Worm (Caenorhabditis elegans): ENCODE data around the gene C56G2.15.

C56G2.15 gene

ce11 chrIII:6367712-6368111 lies at the start of gene C56G2.15, which contains the start of gene thoc-2:
C56G2.15 (minus strand) TSS chrIII:6367899.
thoc-2 (plus strand) TSS chrIII:6368042.
- TF ChIP-seq ahr-1 (tag; optimal IDR thresholded peaks at IDR 0.05), result no peak
- TF ChIP-seq ceh-31 (tag; optimal IDR thresholded peaks at IDR 0.05), result peak; percentile 51
- TF ChIP-seq hlh-6 (tag; optimal IDR thresholded peaks at IDR 0.05), result no peak
- no peak for TF ChIP-seq unc-55 (GFP tag; optimal IDR thresholded peaks at IDR 0.05)
- TF ChIP-seq madf-2 (tag; optimal IDR thresholded peaks at IDR 0.05), result no peak
- TF ChIP-seq tbx-7 (tag; optimal IDR thresholded peaks at IDR 0.05), result no peak
- no peak for TF ChIP-seq zip-5 (tag; optimal IDR thresholded peaks at IDR 0.05)
- TF ChIP-seq ceh-14 (tag; optimal IDR thresholded peaks at IDR 0.05), result no peak
- no peak for TF ChIP-seq ceh-45 (GFP tag; IDR thresholded peaks at IDR 0.05)
- TF ChIP-seq hlh-13 (GFP tag; optimal IDR thresholded peaks at IDR 0.05), result no peak
- TF ChIP-seq ceh-9 (tag; optimal IDR thresholded peaks at IDR 0.05), result no peak
- no peak for TF ChIP-seq K02D7.2 (tag; optimal IDR thresholded peaks at IDR 0.05)
- TF ChIP-seq ama-1 (optimal IDR thresholded peaks at IDR 0.05), result no peak
- no peak for TF ChIP-seq Y22D7AL.16 (tag; optimal IDR thresholded peaks at IDR 0.05)
- no peak for TF ChIP-seq lim-6 (tag; optimal IDR thresholded peaks at IDR 0.05)
- peak; percentile 38 for TF ChIP-seq C08G9.2 (tag; optimal IDR thresholded peaks at IDR 0.05)
- no peak for TF ChIP-seq ceh-24 (tag; optimal IDR thresholded peaks at IDR 0.05)
- peak; percentile 51 for TF ChIP-seq tbx-2 (tag; optimal IDR thresholded peaks at IDR 0.05)
- TF ChIP-seq hlh-30 (tag; optimal IDR thresholded peaks at IDR 0.05; ENCODE audit: insufficient read depth), result no peak
- TF ChIP-seq K09A11.1 (tag; optimal IDR thresholded peaks at IDR 0.05; ENCODE audit: insufficient read depth), result no peak
- TF ChIP-seq gmeb-2 (tag; optimal IDR thresholded peaks at IDR 0.05), result no peak
- TF ChIP-seq pros-1 (tag; optimal IDR thresholded peaks at IDR 0.05), result no peak
- TF ChIP-seq unc-42 (tag; optimal IDR thresholded peaks at IDR 0.05), result no peak
- TF ChIP-seq C38D4.7 (GFP tag; optimal IDR thresholded peaks at IDR 0.05), result no peak
- no peak for TF ChIP-seq ceh-34 (tag; optimal IDR thresholded peaks at IDR 0.05)
- TF ChIP-seq ceh-2 (tag; optimal IDR thresholded peaks at IDR 0.05), result peak; percentile 10

- TF ChIP-seq fkh-10 (GFP tag; optimal IDR thresholded peaks at IDR 0.05), result no peak
Measured at ce11 chrIII:6415306-6415973, 47.7 kb upstream of the C56G2.15 start, which contains the start of gene nas-4. nas-4 (minus strand) TSS chrIII:6415656.

ce11 chrIII:6411914-6412313 lies 44.2 kb upstream of the C56G2.15 start, which contains the start of gene C05D11.5:
C05D11.5 (minus strand) TSS chrIII:6412014.
- TF ChIP-seq hlh-13 (GFP tag; optimal IDR thresholded peaks at IDR 0.05) (no peak), lim-6 (tag; optimal IDR thresholded peaks at IDR 0.05) (no peak), unc-86 (tag; optimal IDR thresholded peaks at IDR 0.05) (no peak), fkh-6 (tag; optimal IDR thresholded peaks at IDR 0.05) (no peak), ceh-18 (tag; optimal IDR thresholded peaks at IDR 0.05) (no peak), mec-3 (tag; optimal IDR thresholded peaks at IDR 0.05; ENCODE audit: borderline replicate concordance) (no peak), tbx-2 (tag; optimal IDR thresholded peaks at IDR 0.05) (no peak), ceh-48 (tag; optimal IDR thresholded peaks at IDR 0.05) (no peak), npax-4 (tag; optimal IDR thresholded peaks at IDR 0.05) (no peak), zip-5 (tag; optimal IDR thresholded peaks at IDR 0.05) (no peak), hlh-6 (tag; optimal IDR thresholded peaks at IDR 0.05) (no peak), gmeb-2 (tag; optimal IDR thresholded peaks at IDR 0.05) (no peak)

- no peak for TF ChIP-seq ceh-31 (tag; optimal IDR thresholded peaks at IDR 0.05)
- TF ChIP-seq hlh-13 (GFP tag; optimal IDR thresholded peaks at IDR 0.05), result no peak
- TF ChIP-seq ztf-16 (tag; optimal IDR thresholded peaks at IDR 0.05), result no peak
- no peak for TF ChIP-seq pax-1 (tag; optimal IDR thresholded peaks at IDR 0.05)
- TF ChIP-seq nhr-232 (tag; optimal IDR thresholded peaks at IDR 0.05), result no peak
- TF ChIP-seq zip-5 (tag; optimal IDR thresholded peaks at IDR 0.05), result no peak
- TF ChIP-seq fkh-10 (GFP tag; optimal IDR thresholded peaks at IDR 0.05), result no peak
- no peak for TF ChIP-seq ceh-18 (tag; optimal IDR thresholded peaks at IDR 0.05)
- TF ChIP-seq Y22D7AL.16 (tag; optimal IDR thresholded peaks at IDR 0.05), result no peak
- TF ChIP-seq tbx-2 (tag; optimal IDR thresholded peaks at IDR 0.05), result no peak
- TF ChIP-seq nfya-1 (tag; optimal IDR thresholded peaks at IDR 0.05), result no peak
- TF ChIP-seq T23F11.4 (GFP tag; optimal IDR thresholded peaks at IDR 0.05), result no peak
- no peak for TF ChIP-seq C08G9.2 (tag; optimal IDR thresholded peaks at IDR 0.05)
- no peak for TF ChIP-seq pha-2 (tag; optimal IDR thresholded peaks at IDR 0.05)
- no peak for TF ChIP-seq sox-4 (tag; optimal IDR thresholded peaks at IDR 0.05)
- TF ChIP-seq fkh-6 (tag; optimal IDR thresholded peaks at IDR 0.05), result no peak
- TF ChIP-seq pha-4 (tag; optimal IDR thresholded peaks at IDR 0.05), result no peak
Measured at ce11 chrIII:6411430-6411829, 43.7 kb upstream of the C56G2.15 start.
